Worm (Caenorhabditis elegans): ENCODE data around the gene clec-147.

- TF ChIP-seq ceh-30 (tag; optimal IDR thresholded peaks at IDR 0.05) (no peak), dve-1 (tag; optimal IDR thresholded peaks at IDR 0.05) (no peak), ceh-24 (tag; optimal IDR thresholded peaks at IDR 0.05) (no peak), pqm-1 (tag; optimal IDR thresholded peaks at IDR 0.05) (no peak), fax-1 (tag; optimal IDR thresholded peaks at IDR 0.05) (no peak), ceh-34 (tag; optimal IDR thresholded peaks at IDR 0.05) (no peak), pag-3 (tag; optimal IDR thresholded peaks at IDR 0.05; ENCODE audit: borderline replicate concordance) (no peak), lim-6 (tag; optimal IDR thresholded peaks at IDR 0.05) (no peak), pax-1 (tag; optimal IDR thresholded peaks at IDR 0.05) (no peak), sdc-2 (tag; optimal IDR thresholded peaks at IDR 0.05) (no peak), Y22D7AL.16 (tag; optimal IDR thresholded peaks at IDR 0.05) (no peak)
These were observed 31.7 kb upstream of the clec-147 start for ce11 chrII:14569322-14569721.

Measured in whole organism, late embryonic.